Worm (Caenorhabditis elegans): ENCODE data around the gene cyp-31A3.

cyp-31A3 gene

ce11 chrIV:4771792-4772191, 10.9 kb downstream of the cyp-31A3 start, which contains the start of gene R11E3.2:
TSS of gene R11E3.2 (plus strand) at chrIV:4772092.
- no peak for TF ChIP-seq blmp-1 (tag; optimal IDR thresholded peaks at IDR 0.05)
- TF ChIP-seq ces-1 (GFP tag; optimal IDR thresholded peaks at IDR 0.05) = no peak
- TF ChIP-seq unc-62 (GFP tag; optimal IDR thresholded peaks at IDR 0.05) = no peak
- TF ChIP-seq ceh-39 (tag; optimal IDR thresholded peaks at IDR 0.05) = no peak
- no peak for TF ChIP-seq nhr-2 (tag; optimal IDR thresholded peaks at IDR 0.05)
- no peak for TF ChIP-seq ceh-43 (GFP tag; optimal IDR thresholded peaks at IDR 0.05)
- TF ChIP-seq lin-13 (tag; optimal IDR thresholded peaks at IDR 0.05) = no peak
- no peak for TF ChIP-seq nhr-12 (tag; optimal IDR thresholded peaks at IDR 0.05)
- TF ChIP-seq cnd-1 (tag; optimal IDR thresholded peaks at IDR 0.05) = no peak
- TF ChIP-seq lin-32 (GFP tag; optimal IDR thresholded peaks at IDR 0.05) = no peak
- TF ChIP-seq unc-39 (tag; optimal IDR thresholded peaks at IDR 0.05) = no peak
- no peak for TF ChIP-seq unc-120 (tag; optimal IDR thresholded peaks at IDR 0.05; ENCODE audit: poor library complexity, severe bottlenecking)
- TF ChIP-seq mep-1 (tag; optimal IDR thresholded peaks at IDR 0.05) = no peak
- no peak for TF ChIP-seq mls-2 (tag; optimal IDR thresholded peaks at IDR 0.05)
- TF ChIP-seq flh-1 (GFP tag; optimal IDR thresholded peaks at IDR 0.05) = no peak
- TF ChIP-seq nhr-237 (tag; optimal IDR thresholded peaks at IDR 0.05) = no peak
- TF ChIP-seq ham-2 (GFP tag; optimal IDR thresholded peaks at IDR 0.05) = no peak
- TF ChIP-seq sem-2 (GFP tag; optimal IDR thresholded peaks at IDR 0.05) = no peak

ce11 chrIV:4776001-4776400, 15.2 kb downstream of the cyp-31A3 start, which contains the start of gene R11E3.19:
TSS of gene R11E3.19 (minus strand) at chrIV:4776101.
- no peak for TF ChIP-seq ztf-11 (tag; optimal IDR thresholded peaks at IDR 0.05)
- TF ChIP-seq mab-5 (tag; optimal IDR thresholded peaks at IDR 0.05) = no peak

ce11 chrIV:4776501-4776900, 15.7 kb downstream of the cyp-31A3 start:
- TF ChIP-seq nhr-237 (tag; optimal IDR thresholded peaks at IDR 0.05) = no peak
- TF ChIP-seq unc-39 (tag; optimal IDR thresholded peaks at IDR 0.05) = no peak
- no peak for TF ChIP-seq mep-1 (tag; optimal IDR thresholded peaks at IDR 0.05)
- no peak for TF ChIP-seq bed-3 (GFP tag; optimal IDR thresholded peaks at IDR 0.05)
- TF ChIP-seq nhr-12 (tag; optimal IDR thresholded peaks at IDR 0.05) = no peak
- TF ChIP-seq cnd-1 (tag; optimal IDR thresholded peaks at IDR 0.05) = no peak
- TF ChIP-seq nhr-2 (tag; optimal IDR thresholded peaks at IDR 0.05) = no peak
- TF ChIP-seq drap-1 (GFP tag; optimal IDR thresholded peaks at IDR 0.05) = no peak
- no peak for TF ChIP-seq pha-4 (tag; optimal IDR thresholded peaks at IDR 0.05)
- TF ChIP-seq flh-1 (GFP tag; optimal IDR thresholded peaks at IDR 0.05) = no peak
- no peak for TF ChIP-seq lin-32 (GFP tag; optimal IDR thresholded peaks at IDR 0.05)
- no peak for TF ChIP-seq unc-120 (tag; optimal IDR thresholded peaks at IDR 0.05; ENCODE audit: poor library complexity, severe bottlenecking)
- no peak for TF ChIP-seq ceh-43 (GFP tag; optimal IDR thresholded peaks at IDR 0.05)
- no peak for TF ChIP-seq sptf-1 (tag; optimal IDR thresholded peaks at IDR 0.05)
- no peak for TF ChIP-seq lsy-2 (tag; optimal IDR thresholded peaks at IDR 0.05)
- TF ChIP-seq elt-1 (tag; optimal IDR thresholded peaks at IDR 0.05; ENCODE audit: borderline replicate concordance, insufficient read depth) = no peak
- TF ChIP-seq mls-2 (tag; optimal IDR thresholded peaks at IDR 0.05) = no peak

ce11 chrIV:4780129-4780528, 19.3 kb downstream of the cyp-31A3 start, which contains the start of gene set-15:
TSS of gene set-15 (minus strand) at chrIV:4780229.
- no peak for TF ChIP-seq ceh-83 (GFP tag; optimal IDR thresholded peaks at IDR 0.05)
- no peak for TF ChIP-seq lsy-2 (tag; optimal IDR thresholded peaks at IDR 0.05)
- TF ChIP-seq snpc-4 (tag; optimal IDR thresholded peaks at IDR 0.05) = no peak
- no peak for TF ChIP-seq mep-1 (tag; optimal IDR thresholded peaks at IDR 0.05)
- no peak for TF ChIP-seq nhr-76 (tag; optimal IDR thresholded peaks at IDR 0.05)
- TF ChIP-seq unc-62 (GFP tag; optimal IDR thresholded peaks at IDR 0.05) = no peak
- no peak for TF ChIP-seq hlh-1 (tag; optimal IDR thresholded peaks at IDR 0.05)
- TF ChIP-seq nhr-12 (tag; optimal IDR thresholded peaks at IDR 0.05) = no peak
- no peak for TF ChIP-seq M03D4.4 (tag; optimal IDR thresholded peaks at IDR 0.05)
- no peak for TF ChIP-seq sem-2 (GFP tag; optimal IDR thresholded peaks at IDR 0.05)
- no peak for TF ChIP-seq sptf-1 (tag; optimal IDR thresholded peaks at IDR 0.05)
- TF ChIP-seq nhr-2 (tag; optimal IDR thresholded peaks at IDR 0.05) = no peak
- no peak for TF ChIP-seq ceh-39 (tag; optimal IDR thresholded peaks at IDR 0.05)
- TF ChIP-seq nhr-237 (tag; optimal IDR thresholded peaks at IDR 0.05) = no peak
- TF ChIP-seq tbx-8 (GFP tag; optimal IDR thresholded peaks at IDR 0.05) = no peak
- no peak for TF ChIP-seq flh-1 (GFP tag; optimal IDR thresholded peaks at IDR 0.05)
- TF ChIP-seq nhr-28 (tag; optimal IDR thresholded peaks at IDR 0.05) = no peak

Measured in whole organism, mixed stage, embryonic.